Worm (Caenorhabditis elegans) whole organism, L1 larva: ENCODE results near the gene Y50D4A.5.
A peak's percentile ranks its signal among the peaks of the same experiment; 100 is the strongest.
"Not testable (repeated sequence)": the region's sequence is repeated elsewhere in the genome, so short reads cannot be mapped to it uniquely, and the experiment has no call there.

Experiments used
- ceh-82 ChIP-seq, 3 experiments: fragments of 150-350 bp in 1 of 3; sonication (generic microtip) in 2 of 3; optimal IDR thresholded peaks; 2 replicates each; lab custom pipeline; 2014 to 2017; ENCODE audit warnings: missing biosample characterization in 3 of 3, missing genetic modification characterization in 3 of 3
- efl-1 ChIP-seq, 4 experiments: fragments of 150-350 bp; optimal IDR thresholded peaks in 3 of 4; peaks in 1 of 4; 1 replicate in 1 of 4; 2 replicates in 3 of 4; lab custom pipeline; 2014; ENCODE audit warnings: missing biosample characterization in 2 of 4, missing genetic modification characterization in 2 of 4, missing genetic modification reagents in 2 of 4
- elt-3 ChIP-seq, 6 experiments: fragments of 150-350 bp in 1 of 6; sonication (generic microtip); optimal IDR thresholded peaks; 2 replicates each; lab custom pipeline; 2017 to 2018; ENCODE audit warnings: missing biosample characterization in 6 of 6, missing genetic modification characterization in 6 of 6, inconsistent platforms in 1 of 6
- fkh-10 ChIP-seq: sonication (generic microtip); optimal IDR thresholded peaks from 2 replicates; lab custom pipeline; 2017; ENCODE audit warnings: missing biosample characterization, missing genetic modification reagents, missing genetic modification characterization
- hlh-17 ChIP-seq: fragments of 200-800 bp; sonication (Bioruptor generic); optimal IDR thresholded peaks from 2 replicates; lab custom pipeline; 2018; ENCODE audit warnings: missing genetic modification characterization, mild to moderate bottlenecking, missing compliant biosample characterization, moderate library complexity, borderline replicate concordance
- nhr-11 ChIP-seq: fragments of 150-350 bp; optimal IDR thresholded peaks from 2 replicates; lab custom pipeline; 2014; ENCODE audit warnings: missing biosample characterization, missing genetic modification characterization
- nhr-12 ChIP-seq: sonication (generic microtip); optimal IDR thresholded peaks from 2 replicates; lab custom pipeline; 2017; ENCODE audit warnings: missing biosample characterization, missing genetic modification characterization
- nhr-77 ChIP-seq: fragments of 150-350 bp; optimal IDR thresholded peaks from 2 replicates; lab custom pipeline; 2014; ENCODE audit warnings: missing biosample characterization, missing genetic modification characterization
- snpc-4 ChIP-seq: fragments of 150-350 bp; optimal IDR thresholded peaks from 2 replicates; lab custom pipeline; 2014; ENCODE audit warnings: missing biosample characterization, missing genetic modification characterization
- tbx-2 ChIP-seq: sonication (generic microtip); optimal IDR thresholded peaks from 2 replicates; lab custom pipeline; 2016; ENCODE audit warnings: missing genetic modification characterization, missing compliant biosample characterization
- unc-30 ChIP-seq: sonication (generic microtip); optimal IDR thresholded peaks from 2 replicates; lab custom pipeline; 2017; ENCODE audit warnings: missing biosample characterization, missing genetic modification characterization
- xbp-1 ChIP-seq: sonication (generic microtip); optimal IDR thresholded peaks from 2 replicates; lab custom pipeline; 2016; ENCODE audit warnings: missing genetic modification characterization, missing compliant biosample characterization
- ztf-4 ChIP-seq: fragments of 150-350 bp; optimal IDR thresholded peaks from 2 replicates; lab custom pipeline; 2014; ENCODE audit warnings: missing biosample characterization, missing genetic modification characterization

- TF ChIP-seq snpc-4 (tag; lab: Kevin White, UChicago); nhr-12 (tag; lab: Kevin White, UChicago); fkh-10 (GFP tag; lab: Kevin White, UChicago); unc-30 (tag; lab: Kevin White, UChicago); nhr-77; nhr-11; ztf-4 (tag; lab: Kevin White, UChicago); elt-3 (tag; optimal IDR thresholded peaks at IDR 0.05; lab: Kevin White, UChicago); hlh-17 (GFP tag; lab: Kevin White, UChicago): not testable (repeated sequence)
- TF ChIP-seq xbp-1 (tag; lab: Kevin White, UChicago) (peak; percentile 34), ceh-82 (tag; optimal IDR thresholded peaks at IDR 0.05; lab: Kevin White, UChicago) (peak in 2 of 3 experiments; percentile 8 to 28), efl-1 (optimal IDR thresholded peaks at IDR 0.05; lab: Kevin White, UChicago) (peak; percentile 83 to 90), efl-1 (GFP tag; optimal IDR thresholded peaks at IDR 0.05 in 1 of 2; lab: Kevin White, UChicago) (peak; percentile 79 to 97), tbx-2 (tag; lab: Kevin White, UChicago) (peak; percentile 59)
These were observed 9.9 kb upstream of the Y50D4A.5 start for ce11 chrV:1197064-1197724.
